Worm (Caenorhabditis elegans): Measurements from ENCODE around the gene nlp-46.

ce11 chrV:12534941-12535340, 28.9 kb upstream of the nlp-46 start:
- TF ChIP-seq snpc-4 (GFP tag; optimal IDR thresholded peaks at IDR 0.05) (no peak), snpc-4 (tag; optimal IDR thresholded peaks at IDR 0.05) (no peak), mel-28 (tag; optimal IDR thresholded peaks at IDR 0.05; ENCODE audit: borderline replicate concordance) (no peak), unc-130 (GFP tag; optimal IDR thresholded peaks at IDR 0.05) (no peak), ztf-3 (GFP tag; optimal IDR thresholded peaks at IDR 0.05) (no peak), F22D6.2 (tag; optimal IDR thresholded peaks at IDR 0.05) (no peak), unc-62 (GFP tag; optimal IDR thresholded peaks at IDR 0.05) (no peak), Y79H2A.3 (GFP tag; conservative IDR thresholded peaks at IDR 0.05) (no peak), xnd-1 (tag; optimal IDR thresholded peaks at IDR 0.05) (no peak), gei-17 (GFP tag; optimal IDR thresholded peaks at IDR 0.05) (no peak), dpl-1 (GFP tag; optimal IDR thresholded peaks at IDR 0.05) (no peak), ztf-22 (GFP tag; optimal IDR thresholded peaks at IDR 0.05) (no peak), lin-35 (GFP tag; optimal IDR thresholded peaks at IDR 0.05) (no peak), egl-18 (GFP tag; IDR thresholded peaks at IDR 0.05) (no peak), sptf-2 (GFP tag; optimal IDR thresholded peaks at IDR 0.05) (no peak)
